Worm (Caenorhabditis elegans) whole organism, mixed stage, embryonic: Measurements from ENCODE around the gene rsd-3.

Experiments
- blmp-1 ChIP-seq: fragments of 150-350 bp; optimal IDR thresholded peaks from 2 replicates; lab custom pipeline; 2014; ENCODE audit warnings: missing biosample characterization, missing genetic modification characterization
- elt-1 ChIP-seq: sonication (generic microtip); optimal IDR thresholded peaks from 2 replicates; lab custom pipeline; 2017; ENCODE audit warnings: missing genetic modification characterization, mild to moderate bottlenecking, missing compliant biosample characterization, antibody characterized with exemption, moderate library complexity, borderline replicate concordance; ENCODE audit not compliant: insufficient read depth
- nhr-2 ChIP-seq: fragments of 150-350 bp; optimal IDR thresholded peaks from 2 replicates; lab custom pipeline; 2014; ENCODE audit warnings: missing biosample characterization, missing genetic modification characterization
- nhr-237 ChIP-seq: fragments of 150-350 bp; optimal IDR thresholded peaks from 2 replicates; lab custom pipeline; 2014; ENCODE audit warnings: missing biosample characterization, missing genetic modification characterization
- nhr-76 ChIP-seq: sonication (generic microtip); optimal IDR thresholded peaks from 2 replicates; lab custom pipeline; 2017; ENCODE audit warnings: missing biosample characterization, missing genetic modification characterization
- pha-4 ChIP-seq: fragments of 150-350 bp; optimal IDR thresholded peaks from 2 replicates; lab custom pipeline; 2018; ENCODE audit warnings: missing biosample characterization, missing genetic modification reagents, missing genetic modification characterization

ce11 chrX:11814667-11815066, 16.4 kb downstream of the rsd-3 start, which contains the start of gene C34E11.2:
- no peak for TF ChIP-seq elt-1
- TF ChIP-seq nhr-76, result no peak
- no peak for TF ChIP-seq blmp-1 (tag; lab: Kevin White, UChicago)
- no peak for TF ChIP-seq nhr-237 (tag; lab: Kevin White, UChicago)
- no peak for TF ChIP-seq nhr-2 (tag; lab: Kevin White, UChicago)
- TF ChIP-seq pha-4 (tag; lab: Kevin White, UChicago), result no peak
